Worm (Caenorhabditis elegans): ENCODE data around the gene ing-3.
A peak's percentile ranks its signal among the peaks of the same experiment; 100 is the strongest.

ing-3 gene

DNA sequence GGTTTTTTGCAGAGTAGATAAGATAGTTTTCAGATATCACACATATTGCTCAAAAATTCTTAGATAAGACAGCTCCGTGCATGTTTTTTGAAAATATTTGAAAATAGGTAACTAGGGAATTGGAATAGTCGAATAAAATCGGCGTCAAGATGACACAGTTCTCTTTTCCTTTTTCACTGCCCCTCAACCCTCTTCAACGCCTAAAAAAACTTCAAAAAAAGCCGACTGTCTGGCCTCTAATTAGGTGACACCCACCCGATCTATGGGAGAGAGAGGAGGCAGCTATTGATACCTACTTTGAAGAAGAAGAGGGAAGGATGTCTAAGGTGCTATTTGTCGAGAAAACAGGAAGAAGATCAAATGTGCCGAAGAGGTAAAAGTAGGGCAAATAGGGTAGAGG lies 33.5 kb upstream of the ing-3 start:
- TF ChIP-seq tbx-2 (tag; optimal IDR thresholded peaks at IDR 0.05) (no peak), daf-12 (tag; optimal IDR thresholded peaks at IDR 0.05) (no peak), aly-2 (tag; optimal IDR thresholded peaks at IDR 0.05) (no peak), egl-27 (tag; optimal IDR thresholded peaks at IDR 0.05) (no peak), nhr-12 (tag; optimal IDR thresholded peaks at IDR 0.05) (no peak), ztf-4 (tag; optimal IDR thresholded peaks at IDR 0.05) (no peak), lsy-12 (tag; optimal IDR thresholded peaks at IDR 0.05) (no peak), unc-62 (GFP tag; optimal IDR thresholded peaks at IDR 0.05) (no peak), ztf-11 (tag; optimal IDR thresholded peaks at IDR 0.05) (no peak), R02D3.7 (tag; optimal IDR thresholded peaks at IDR 0.05) (no peak), nhr-25 (tag; optimal IDR thresholded peaks at IDR 0.05) (no peak), ceh-16 (tag; optimal IDR thresholded peaks at IDR 0.05) (no peak), zag-1 (tag; optimal IDR thresholded peaks at IDR 0.05) (no peak), elt-3 (tag; optimal IDR thresholded peaks at IDR 0.05) (no peak), mdl-1 (tag; optimal IDR thresholded peaks at IDR 0.05) (no peak), ceh-9 (tag; optimal IDR thresholded peaks at IDR 0.05) (no peak), lin-39 (tag; optimal IDR thresholded peaks at IDR 0.05) (no peak), nhr-76 (tag; optimal IDR thresholded peaks at IDR 0.05) (no peak), pqm-1 (tag; optimal IDR thresholded peaks at IDR 0.05) (no peak)

DNA sequence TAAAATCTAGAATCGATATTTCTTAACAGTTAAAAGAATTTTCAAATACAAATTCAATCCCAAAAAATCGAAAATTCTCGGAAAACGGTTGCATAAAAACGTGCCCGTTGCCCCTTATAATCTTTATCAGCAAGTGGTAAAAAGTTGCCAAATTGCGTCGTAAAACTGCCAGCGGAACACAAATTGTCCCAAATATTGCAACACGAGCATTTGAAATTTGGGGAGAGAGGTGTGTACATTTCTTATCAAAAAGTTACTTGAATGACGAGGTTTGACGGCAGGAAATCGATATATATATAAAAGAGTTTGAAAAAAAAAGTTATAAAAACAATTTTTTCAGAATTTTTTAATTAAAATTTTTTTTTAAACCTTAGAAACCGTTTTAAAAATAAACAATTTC lies 29.8 kb upstream of the ing-3 start:
- TF ChIP-seq ceh-82 (tag; optimal IDR thresholded peaks at IDR 0.05) (no peak), pha-4 (tag; optimal IDR thresholded peaks at IDR 0.05) (peak; percentile 60), sea-2 (GFP tag; optimal IDR thresholded peaks at IDR 0.05) (no peak), pqm-1 (tag; optimal IDR thresholded peaks at IDR 0.05) (peak; percentile 59), jun-1 (tag; optimal IDR thresholded peaks at IDR 0.05) (peak; percentile 5), elt-2 (tag; optimal IDR thresholded peaks at IDR 0.05) (peak; percentile 85), snpc-4 (tag; optimal IDR thresholded peaks at IDR 0.05) (peak; percentile 1), nhr-67 (tag; optimal IDR thresholded peaks at IDR 0.05) (no peak)

DNA sequence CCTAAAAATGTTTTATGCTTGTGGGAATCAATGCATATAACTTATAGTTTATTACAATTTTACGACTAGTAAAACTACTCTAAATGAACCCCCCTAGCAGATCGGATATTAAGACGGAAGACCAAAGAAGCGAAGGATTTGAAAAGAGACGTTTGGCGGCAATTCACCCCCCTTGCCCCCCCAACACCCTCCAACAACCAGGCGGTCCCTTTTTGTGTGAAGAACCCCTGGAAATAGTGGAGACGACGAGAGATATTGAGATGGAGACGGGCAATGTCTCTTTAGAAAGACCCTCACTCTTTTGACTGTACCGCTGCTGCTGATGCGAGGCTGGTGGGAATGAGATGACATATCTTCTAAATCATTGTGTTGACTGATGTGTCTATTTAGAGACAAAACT lies 28.5 kb upstream of the ing-3 start:
- TF ChIP-seq ama-1 (optimal IDR thresholded peaks at IDR 0.05) (no peak), daf-12 (tag; optimal IDR thresholded peaks at IDR 0.05) (no peak), fkh-10 (GFP tag; optimal IDR thresholded peaks at IDR 0.05) (no peak), hmg-11 (tag; optimal IDR thresholded peaks at IDR 0.05) (peak; percentile 82), lin-15B (tag; optimal IDR thresholded peaks at IDR 0.05) (peak; percentile 9), sea-2 (GFP tag; optimal IDR thresholded peaks at IDR 0.05) (no peak), elt-3 (tag; optimal IDR thresholded peaks at IDR 0.05) (no peak), ztf-11 (tag; optimal IDR thresholded peaks at IDR 0.05) (no peak), nfya-1 (tag; optimal IDR thresholded peaks at IDR 0.05; ENCODE audit: insufficient read depth) (peak; percentile 9)

DNA sequence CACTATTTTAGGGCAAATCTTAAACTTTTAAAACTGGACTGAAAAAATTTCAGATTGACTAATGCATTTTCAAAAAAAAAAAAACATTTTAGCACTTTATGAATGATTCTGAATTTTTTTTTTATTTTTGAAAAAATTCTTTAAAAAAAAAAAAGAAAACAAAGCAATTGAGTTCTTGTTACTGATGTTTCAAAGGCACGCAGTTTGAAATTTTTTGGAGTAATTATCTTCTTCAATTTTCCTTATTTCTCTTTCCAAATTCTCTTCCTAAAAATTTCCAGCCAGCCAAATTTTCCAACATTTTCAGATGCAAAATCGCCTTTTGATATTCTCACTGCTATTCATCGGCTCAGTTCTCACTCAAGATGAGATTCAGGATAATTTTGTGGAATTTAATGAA lies 23.8 kb upstream of the ing-3 start, which contains the start of gene F08G2.8:
Gene F08G2.8, plus strand, starts transcription at position 301 of the 400 bp plus-strand sequence.
- TF ChIP-seq unc-62 (GFP tag; optimal IDR thresholded peaks at IDR 0.05) (no peak), nhr-11 (tag; optimal IDR thresholded peaks at IDR 0.05) (no peak)

DNA sequence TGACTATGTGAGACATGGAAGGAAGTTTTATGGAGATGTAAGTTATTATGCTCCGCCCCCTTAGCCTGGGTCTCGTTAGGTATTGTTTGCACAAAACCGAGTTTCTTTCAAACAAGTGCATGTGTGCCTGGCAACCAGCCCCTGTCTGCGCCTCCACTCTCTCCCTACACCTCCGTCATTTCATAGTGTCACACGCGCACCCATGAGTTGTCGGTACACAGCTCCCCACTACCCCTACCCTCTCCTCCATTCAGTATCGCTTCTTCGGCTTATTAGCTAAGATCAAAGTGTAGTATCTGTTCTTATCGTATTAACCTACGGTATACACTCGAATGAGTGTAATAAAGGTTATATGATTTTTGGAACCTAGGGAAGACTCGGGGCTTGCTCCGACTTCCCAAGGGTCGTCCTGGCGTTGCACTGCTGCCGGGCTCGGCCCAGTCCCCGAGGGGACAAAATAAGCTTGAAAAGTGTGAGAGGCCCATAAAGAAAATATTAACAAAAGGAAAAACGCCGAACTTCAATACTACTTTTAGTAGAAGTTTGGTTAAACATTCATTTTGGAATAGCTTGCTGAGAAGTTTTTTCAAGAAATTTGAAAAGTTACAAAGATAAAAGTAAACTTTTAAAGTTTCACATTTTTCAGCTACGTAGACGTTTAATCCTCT lies 23.2 kb upstream of the ing-3 start:
- peak; percentile 37 for TF ChIP-seq ama-1 (optimal IDR thresholded peaks at IDR 0.05)
- peak; percentile 72 for TF ChIP-seq nhr-77 (tag; optimal IDR thresholded peaks at IDR 0.05)
- peak; percentile 46 for TF ChIP-seq elt-2 (tag; optimal IDR thresholded peaks at IDR 0.05)
- peak; percentile 52 for TF ChIP-seq snpc-4 (tag; optimal IDR thresholded peaks at IDR 0.05)
- TF ChIP-seq pqm-1 (tag; optimal IDR thresholded peaks at IDR 0.05): peak; percentile 41
- TF ChIP-seq nhr-25 (tag; optimal IDR thresholded peaks at IDR 0.05): peak; percentile 31
- TF ChIP-seq nfya-1 (tag; optimal IDR thresholded peaks at IDR 0.05; ENCODE audit: insufficient read depth): peak; percentile 40

DNA sequence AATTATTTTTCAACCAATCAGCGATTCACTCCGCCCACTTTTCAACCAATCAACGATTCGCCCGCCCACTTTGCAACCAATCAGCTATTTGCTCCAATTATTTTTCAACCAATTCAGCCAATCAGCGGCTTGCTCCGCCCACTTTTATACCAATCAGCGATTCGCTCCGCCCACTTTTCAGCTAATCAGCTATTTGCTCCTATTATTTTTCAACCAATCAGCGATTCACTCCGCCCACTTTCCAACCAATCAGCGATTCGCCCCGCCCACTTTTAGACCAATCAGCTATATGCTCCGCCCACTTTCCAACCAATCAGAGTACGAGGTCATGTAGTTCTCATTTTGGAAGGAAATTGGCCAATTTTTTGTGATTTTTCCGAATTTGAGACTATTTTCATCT lies 20.5 kb upstream of the ing-3 start:
- TF ChIP-seq lsy-12 (tag; optimal IDR thresholded peaks at IDR 0.05) (no peak), daf-12 (tag; optimal IDR thresholded peaks at IDR 0.05) (no peak), nhr-25 (tag; optimal IDR thresholded peaks at IDR 0.05) (no peak), unc-62 (GFP tag; optimal IDR thresholded peaks at IDR 0.05) (no peak), ceh-28 (tag; optimal IDR thresholded peaks at IDR 0.05) (no peak), nfya-1 (tag; optimal IDR thresholded peaks at IDR 0.05; ENCODE audit: insufficient read depth) (peak; percentile 95), tbx-2 (tag; optimal IDR thresholded peaks at IDR 0.05) (no peak), R02D3.7 (tag; optimal IDR thresholded peaks at IDR 0.05) (no peak), nhr-28 (tag; optimal IDR thresholded peaks at IDR 0.05) (no peak), nhr-77 (tag; optimal IDR thresholded peaks at IDR 0.05) (no peak), ama-1 (optimal IDR thresholded peaks at IDR 0.05) (no peak), elt-2 (tag; optimal IDR thresholded peaks at IDR 0.05) (peak; percentile 6), mml-1 (tag; optimal IDR thresholded peaks at IDR 0.05) (no peak), ceh-9 (tag; optimal IDR thresholded peaks at IDR 0.05) (no peak), nhr-76 (tag; optimal IDR thresholded peaks at IDR 0.05) (no peak), snpc-4 (tag; optimal IDR thresholded peaks at IDR 0.05) (no peak)

Data from whole organism, L3 larva.